Worm (Caenorhabditis elegans): ENCODE results near the gene fbxa-18.

fbxa-18 gene

ce11 chrV:16148805-16149204, 6.3 kb downstream of the fbxa-18 start, which contains the start of gene F10A3.4:
F10A3.4 (plus strand) TSS chrV:16149105.
- no peak for TF ChIP-seq ets-7 (tag; optimal IDR thresholded peaks at IDR 0.05)
- TF ChIP-seq ceh-36 (tag; optimal IDR thresholded peaks at IDR 0.05): no peak
- TF ChIP-seq hmg-4 (GFP tag; optimal IDR thresholded peaks at IDR 0.05): no peak
- no peak for TF ChIP-seq tbx-37 (GFP tag; conservative IDR thresholded peaks at IDR 0.05)
- no peak for TF ChIP-seq tbx-11 (GFP tag; IDR thresholded peaks at IDR 0.05)

ce11 chrV:16153375-16153774, 10.9 kb downstream of the fbxa-18 start, which contains the start of gene str-254:
str-254 (minus strand) TSS chrV:16153475.
- TF ChIP-seq aly-1 (tag; optimal IDR thresholded peaks at IDR 0.05): no peak
- no peak for TF ChIP-seq flt-1 (GFP tag; IDR thresholded peaks at IDR 0.05)
- TF ChIP-seq hmg-4 (GFP tag; optimal IDR thresholded peaks at IDR 0.05): no peak
- TF ChIP-seq pes-1 (GFP tag; IDR thresholded peaks at IDR 0.05): no peak
- no peak for TF ChIP-seq tbx-11 (GFP tag; IDR thresholded peaks at IDR 0.05)
- no peak for TF ChIP-seq hmbx-1 (tag; optimal IDR thresholded peaks at IDR 0.05)
- TF ChIP-seq ama-1 (optimal IDR thresholded peaks at IDR 0.05): no peak
- TF ChIP-seq ets-7 (tag; optimal IDR thresholded peaks at IDR 0.05): no peak
- TF ChIP-seq hnd-1 (tag; optimal IDR thresholded peaks at IDR 0.05): no peak
- TF ChIP-seq ceh-36 (tag; optimal IDR thresholded peaks at IDR 0.05): no peak
- no peak for TF ChIP-seq ceh-13 (GFP tag; optimal IDR thresholded peaks at IDR 0.05)
- TF ChIP-seq F13C5.2 (tag; optimal IDR thresholded peaks at IDR 0.05): no peak
- no peak for TF ChIP-seq tra-4 (tag; optimal IDR thresholded peaks at IDR 0.05)
- no peak for TF ChIP-seq tbx-37 (GFP tag; conservative IDR thresholded peaks at IDR 0.05)
- TF ChIP-seq scrt-1 (GFP tag; IDR thresholded peaks at IDR 0.05): no peak
- TF ChIP-seq B0310.2 (tag; optimal IDR thresholded peaks at IDR 0.05): no peak
- no peak for TF ChIP-seq sea-1 (GFP tag; conservative IDR thresholded peaks at IDR 0.05)

DNA sequence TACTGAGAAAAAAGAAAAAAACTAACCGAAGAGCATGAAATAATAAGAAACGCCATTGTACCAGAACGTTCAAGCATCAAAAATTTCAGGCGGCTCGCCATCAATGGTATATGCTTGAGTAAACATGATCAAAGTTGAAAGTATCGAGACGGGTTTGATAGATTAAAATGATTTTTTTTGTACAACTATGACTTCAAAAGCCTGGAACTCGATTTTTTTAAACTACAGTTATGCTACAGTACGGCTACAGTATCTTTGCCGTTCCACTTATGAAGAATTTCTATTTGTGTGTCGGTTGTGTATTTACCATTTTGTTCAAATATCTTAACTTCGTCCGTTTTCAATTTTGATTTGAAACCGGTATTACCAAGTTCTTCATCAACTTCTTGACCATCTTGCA, 12.6 kb downstream of the fbxa-18 start, which contains the start of gene str-97:
Gene str-97, minus strand, starts transcription at position 101 of the 400 bp plus-strand sequence.
- TF ChIP-seq ama-1 (optimal IDR thresholded peaks at IDR 0.05) (no peak), tra-4 (tag; optimal IDR thresholded peaks at IDR 0.05) (no peak), aly-1 (tag; optimal IDR thresholded peaks at IDR 0.05) (no peak), hmg-4 (GFP tag; optimal IDR thresholded peaks at IDR 0.05) (no peak), B0310.2 (tag; optimal IDR thresholded peaks at IDR 0.05) (no peak), F13C5.2 (tag; optimal IDR thresholded peaks at IDR 0.05) (no peak), flt-1 (GFP tag; IDR thresholded peaks at IDR 0.05) (no peak), pes-1 (GFP tag; IDR thresholded peaks at IDR 0.05) (no peak), sea-1 (GFP tag; conservative IDR thresholded peaks at IDR 0.05) (no peak), ceh-13 (GFP tag; optimal IDR thresholded peaks at IDR 0.05) (no peak), ets-7 (tag; optimal IDR thresholded peaks at IDR 0.05) (no peak), ceh-36 (tag; optimal IDR thresholded peaks at IDR 0.05) (no peak), tbx-11 (GFP tag; IDR thresholded peaks at IDR 0.05) (no peak), tbx-37 (GFP tag; conservative IDR thresholded peaks at IDR 0.05) (no peak)

DNA sequence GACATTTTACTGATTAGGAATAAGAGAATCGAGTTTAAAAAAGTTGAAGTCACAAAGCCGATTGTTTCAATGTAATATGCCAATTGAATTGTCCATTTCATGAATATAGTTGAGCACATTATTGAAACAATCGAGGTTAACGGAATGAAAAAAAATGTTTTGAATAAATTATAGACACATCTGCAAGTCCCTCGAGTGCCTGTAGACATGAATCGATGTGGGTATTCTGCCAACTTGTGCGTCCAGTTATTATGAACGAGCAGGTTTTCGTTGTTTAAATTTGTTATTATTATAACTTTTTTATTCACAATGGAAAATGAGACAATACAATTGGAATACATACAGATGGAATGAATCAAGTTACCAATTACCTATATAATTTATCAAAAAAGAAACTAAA, 15.9 kb downstream of the fbxa-18 start, which contains the start of gene str-99:
Gene str-99, minus strand, starts transcription at position 101 of the 400 bp plus-strand sequence.
- no peak for TF ChIP-seq flt-1 (GFP tag; IDR thresholded peaks at IDR 0.05)
- TF ChIP-seq hmbx-1 (tag; optimal IDR thresholded peaks at IDR 0.05): no peak
- TF ChIP-seq ceh-13 (GFP tag; optimal IDR thresholded peaks at IDR 0.05): no peak
- no peak for TF ChIP-seq scrt-1 (GFP tag; IDR thresholded peaks at IDR 0.05)
- TF ChIP-seq aly-1 (tag; optimal IDR thresholded peaks at IDR 0.05): no peak
- no peak for TF ChIP-seq hnd-1 (tag; optimal IDR thresholded peaks at IDR 0.05)
- TF ChIP-seq ama-1 (optimal IDR thresholded peaks at IDR 0.05): no peak
- TF ChIP-seq B0310.2 (tag; optimal IDR thresholded peaks at IDR 0.05): no peak
- TF ChIP-seq pes-1 (GFP tag; IDR thresholded peaks at IDR 0.05): no peak

DNA sequence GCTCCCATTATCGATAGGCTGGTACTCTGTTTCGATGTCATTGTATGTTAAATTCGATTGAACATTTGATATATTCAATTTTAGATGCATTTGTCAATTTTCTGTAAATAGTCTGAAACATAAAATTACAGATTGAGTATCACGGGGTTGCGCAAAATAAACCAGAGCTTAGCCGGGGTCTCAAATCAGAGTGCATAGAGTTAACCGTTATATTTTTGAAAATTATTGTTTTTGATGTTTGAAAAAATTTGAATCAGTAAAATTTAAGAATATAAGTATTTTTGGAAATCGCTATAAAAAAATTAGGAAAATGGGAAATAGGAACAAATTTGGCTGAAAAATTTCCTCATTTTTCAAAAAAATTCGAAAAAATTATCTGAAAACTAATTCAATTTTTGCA, 17.1 kb downstream of the fbxa-18 start, which contains the start of gene F10A3.17:
Gene F10A3.17, minus strand, starts transcription at position 101 of the 400 bp plus-strand sequence.
- no peak for TF ChIP-seq tra-4 (tag; optimal IDR thresholded peaks at IDR 0.05)
- no peak for TF ChIP-seq hmbx-1 (tag; optimal IDR thresholded peaks at IDR 0.05)
- TF ChIP-seq ets-7 (tag; optimal IDR thresholded peaks at IDR 0.05): no peak
- TF ChIP-seq aly-1 (tag; optimal IDR thresholded peaks at IDR 0.05): no peak
- TF ChIP-seq tbx-11 (GFP tag; IDR thresholded peaks at IDR 0.05): no peak
- TF ChIP-seq ceh-13 (GFP tag; optimal IDR thresholded peaks at IDR 0.05): no peak
- no peak for TF ChIP-seq ceh-36 (tag; optimal IDR thresholded peaks at IDR 0.05)
- TF ChIP-seq pes-1 (GFP tag; IDR thresholded peaks at IDR 0.05): no peak
- TF ChIP-seq hmg-4 (GFP tag; optimal IDR thresholded peaks at IDR 0.05): no peak
- no peak for TF ChIP-seq scrt-1 (GFP tag; IDR thresholded peaks at IDR 0.05)
- TF ChIP-seq sea-1 (GFP tag; conservative IDR thresholded peaks at IDR 0.05): no peak
- no peak for TF ChIP-seq ama-1 (optimal IDR thresholded peaks at IDR 0.05)
- TF ChIP-seq flt-1 (GFP tag; IDR thresholded peaks at IDR 0.05): no peak
- no peak for TF ChIP-seq B0310.2 (tag; optimal IDR thresholded peaks at IDR 0.05)
- no peak for TF ChIP-seq hnd-1 (tag; optimal IDR thresholded peaks at IDR 0.05)
- TF ChIP-seq tbx-37 (GFP tag; conservative IDR thresholded peaks at IDR 0.05): no peak
- no peak for TF ChIP-seq F13C5.2 (tag; optimal IDR thresholded peaks at IDR 0.05)

DNA sequence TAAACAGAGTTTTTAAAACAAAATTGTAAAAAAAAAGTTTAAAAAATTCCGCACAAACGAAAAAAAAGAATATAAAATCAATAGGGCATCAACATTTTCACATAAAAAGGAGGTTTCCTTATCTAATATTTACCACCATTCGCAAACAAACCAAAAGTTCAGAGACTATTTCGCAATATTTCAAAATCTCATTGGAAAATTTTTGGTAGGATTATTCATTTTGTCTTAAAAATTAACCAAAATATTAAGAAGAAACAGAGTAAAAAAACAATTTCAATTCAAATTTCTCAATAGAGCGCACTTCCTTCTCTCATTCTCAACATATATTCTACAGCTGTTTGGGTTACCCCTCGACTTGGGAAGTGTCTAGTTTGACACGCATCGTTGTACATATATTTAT, 17.6 kb downstream of the fbxa-18 start:
- TF ChIP-seq hmg-4 (GFP tag; optimal IDR thresholded peaks at IDR 0.05) (no peak), sea-1 (GFP tag; conservative IDR thresholded peaks at IDR 0.05) (no peak), ceh-36 (tag; optimal IDR thresholded peaks at IDR 0.05) (no peak), aly-1 (tag; optimal IDR thresholded peaks at IDR 0.05) (no peak), B0310.2 (tag; optimal IDR thresholded peaks at IDR 0.05) (no peak), tra-4 (tag; optimal IDR thresholded peaks at IDR 0.05) (no peak), hmbx-1 (tag; optimal IDR thresholded peaks at IDR 0.05) (no peak), pes-1 (GFP tag; IDR thresholded peaks at IDR 0.05) (no peak), ets-7 (tag; optimal IDR thresholded peaks at IDR 0.05) (no peak), tbx-37 (GFP tag; conservative IDR thresholded peaks at IDR 0.05) (no peak), scrt-1 (GFP tag; IDR thresholded peaks at IDR 0.05) (no peak), flt-1 (GFP tag; IDR thresholded peaks at IDR 0.05) (no peak)

- TF ChIP-seq tbx-11 (GFP tag; IDR thresholded peaks at IDR 0.05) (no peak), sea-1 (GFP tag; conservative IDR thresholded peaks at IDR 0.05) (no peak), hnd-1 (tag; optimal IDR thresholded peaks at IDR 0.05) (no peak), ama-1 (optimal IDR thresholded peaks at IDR 0.05) (no peak), B0310.2 (tag; optimal IDR thresholded peaks at IDR 0.05) (no peak), flt-1 (GFP tag; IDR thresholded peaks at IDR 0.05) (no peak), tra-4 (tag; optimal IDR thresholded peaks at IDR 0.05) (no peak), scrt-1 (GFP tag; IDR thresholded peaks at IDR 0.05) (no peak), ceh-13 (GFP tag; optimal IDR thresholded peaks at IDR 0.05) (no peak), aly-1 (tag; optimal IDR thresholded peaks at IDR 0.05) (no peak), tbx-37 (GFP tag; conservative IDR thresholded peaks at IDR 0.05) (no peak), ets-7 (tag; optimal IDR thresholded peaks at IDR 0.05) (no peak)
These were observed 19.8 kb downstream of the fbxa-18 start, which contains the start of the genes str-109 and F10A3.11 for ce11 chrV:16162124-16162735. str-109 (minus strand) TSS chrV:16162224. F10A3.11 (plus strand) TSS chrV:16162685.

Measured in whole organism, early embryonic.